Worm (Caenorhabditis elegans): ENCODE measurements around the gene K05G3.2.

DNA sequence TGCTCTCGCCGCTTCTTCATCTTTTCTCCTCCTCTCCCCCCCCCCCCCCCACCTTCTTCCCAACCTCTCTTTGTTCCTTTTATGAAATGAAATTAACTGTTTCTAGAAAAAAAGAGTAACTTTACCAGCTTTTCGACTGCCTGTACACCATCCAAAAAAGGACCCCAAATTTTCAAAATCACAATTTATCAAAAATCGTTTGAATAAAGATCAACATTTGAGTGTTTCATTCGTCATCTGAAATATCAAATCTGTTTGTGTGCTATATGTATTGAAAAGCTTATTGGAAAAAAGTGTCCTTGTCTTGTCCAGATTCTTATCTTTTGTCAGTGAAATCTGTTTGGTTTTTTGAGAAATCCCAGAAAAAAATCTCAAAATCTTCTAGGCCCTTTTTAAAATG is 43.6 kb upstream of the K05G3.2 start:
- no peak for TF ChIP-seq zag-1 (tag; optimal IDR thresholded peaks at IDR 0.05)
- no peak for TF ChIP-seq nhr-25 (tag; optimal IDR thresholded peaks at IDR 0.05)
- no peak for TF ChIP-seq unc-39 (tag; optimal IDR thresholded peaks at IDR 0.05)
- no peak for TF ChIP-seq egl-27 (tag; optimal IDR thresholded peaks at IDR 0.05)
- no peak for TF ChIP-seq unc-62 (GFP tag; optimal IDR thresholded peaks at IDR 0.05)
- no peak for TF ChIP-seq nhr-237 (tag; optimal IDR thresholded peaks at IDR 0.05)
- no peak for TF ChIP-seq ztf-11 (tag; optimal IDR thresholded peaks at IDR 0.05)
- no peak for TF ChIP-seq ama-1 (optimal IDR thresholded peaks at IDR 0.05)
- no peak for TF ChIP-seq fos-1 (tag; optimal IDR thresholded peaks at IDR 0.05)
- no peak for TF ChIP-seq nhr-11 (tag; optimal IDR thresholded peaks at IDR 0.05)
- no peak for TF ChIP-seq nhr-28 (tag; optimal IDR thresholded peaks at IDR 0.05)
- TF ChIP-seq snpc-4 (tag; optimal IDR thresholded peaks at IDR 0.05) = no peak
